Fruit fly (Drosophila melanogaster): ENCODE results near the gene CG32713.

Gene CG32713

dm6 chrX:8447166-8447565, 10.3 kb downstream of the CG32713 start:
- no peak for TF ChIP-seq lz (GFP tag; optimal IDR thresholded peaks at IDR 0.05)
- no peak for TF ChIP-seq dsx (GFP tag; optimal IDR thresholded peaks at IDR 0.05; ENCODE audit: poor library complexity, severe bottlenecking)
- no peak for TF ChIP-seq eg (GFP tag; IDR thresholded peaks at IDR 0.05)
- no peak for TF ChIP-seq Sox102F (GFP tag; optimal IDR thresholded peaks at IDR 0.05)
- no peak for TF ChIP-seq Met (GFP tag; optimal IDR thresholded peaks at IDR 0.05)

dm6 chrX:8444883-8445572, 12.4 kb downstream of the CG32713 start:
- TF ChIP-seq salr (GFP tag; optimal IDR thresholded peaks at IDR 0.05) (no peak), cyc (GFP tag; optimal IDR thresholded peaks at IDR 0.05) (no peak), esn (GFP tag; optimal IDR thresholded peaks at IDR 0.05) (peak; percentile 14), CG34406 (GFP tag; optimal IDR thresholded peaks at IDR 0.05) (no peak), fd59A (GFP tag; optimal IDR thresholded peaks at IDR 0.05) (no peak)

- no peak for TF ChIP-seq Met (GFP tag; optimal IDR thresholded peaks at IDR 0.05)
- TF ChIP-seq Sox15 (GFP tag; optimal IDR thresholded peaks at IDR 0.05): no peak
- TF ChIP-seq Ets96B (tag; optimal IDR thresholded peaks at IDR 0.05): no peak
- no peak for TF ChIP-seq fd59A (GFP tag; optimal IDR thresholded peaks at IDR 0.05)
- TF ChIP-seq CG3032 (tag; optimal IDR thresholded peaks at IDR 0.05): no peak
These were observed 13.2 kb downstream of the CG32713 start for dm6 chrX:8444279-8444678.

dm6 chrX:8442912-8443311, 14.5 kb downstream of the CG32713 start:
- TF ChIP-seq CG8119 (GFP tag; IDR thresholded peaks at IDR 0.05) (no peak), svp (GFP tag) (no peak), Sox102F (GFP tag; optimal IDR thresholded peaks at IDR 0.05) (no peak)

dm6 chrX:8442161-8442560, 15.3 kb downstream of the CG32713 start, which contains the start of gene CG12123:
Gene CG12123 (minus strand): TSS chrX:8442348.
- TF ChIP-seq topi (GFP tag; optimal IDR thresholded peaks at IDR 0.05): no peak
- no peak for TF ChIP-seq fd59A (GFP tag; optimal IDR thresholded peaks at IDR 0.05)
- TF ChIP-seq CG6854 (GFP tag; optimal IDR thresholded peaks at IDR 0.05): no peak
- no peak for TF ChIP-seq Smox (GFP tag; optimal IDR thresholded peaks at IDR 0.05)
- TF ChIP-seq acj6 (GFP tag; optimal IDR thresholded peaks at IDR 0.05): no peak
- no peak for TF ChIP-seq CG4318 (GFP tag; optimal IDR thresholded peaks at IDR 0.05)
- no peak for TF ChIP-seq CG1621 (tag; optimal IDR thresholded peaks at IDR 0.05)
- TF ChIP-seq dac (GFP tag; optimal IDR thresholded peaks at IDR 0.05): no peak
- no peak for TF ChIP-seq Eip78C (GFP tag)

- no peak; the same call in 2 of the 3 replicates for TF ChIP-seq CG8119 (GFP tag; IDR thresholded peaks at IDR 0.05)
- TF ChIP-seq Eip78C (GFP tag): peak; percentile 84
- peak; percentile 54 for TF ChIP-seq CG6854 (GFP tag; optimal IDR thresholded peaks at IDR 0.05)
- no peak for TF ChIP-seq CG3919 (GFP tag; optimal IDR thresholded peaks at IDR 0.05)
- TF ChIP-seq spab (GFP tag; optimal IDR thresholded peaks at IDR 0.05): peak; percentile 9
- no peak for TF ChIP-seq CG8319 (GFP tag; optimal IDR thresholded peaks at IDR 0.05)
- peak; percentile 11 for TF ChIP-seq CG11762 (GFP tag; optimal IDR thresholded peaks at IDR 0.05; ENCODE audit: insufficient read depth)
- TF ChIP-seq CG15336 (GFP tag; IDR thresholded peaks at IDR 0.05): peak; percentile 33; the same call in 1 of the 2 replicates
- TF ChIP-seq lz (GFP tag; optimal IDR thresholded peaks at IDR 0.05): no peak
- TF ChIP-seq eg (GFP tag; IDR thresholded peaks at IDR 0.05): peak; percentile 21; the same call in 1 of the 3 replicates
- peak; percentile 63 for TF ChIP-seq Lpt (GFP tag; optimal IDR thresholded peaks at IDR 0.05)
- peak; percentile 90 for TF ChIP-seq Blimp-1 (GFP tag; optimal IDR thresholded peaks at IDR 0.05)
- peak; percentile 18 for TF ChIP-seq CG6808 (GFP tag; optimal IDR thresholded peaks at IDR 0.05)
- TF ChIP-seq CG6276 (GFP tag; optimal IDR thresholded peaks at IDR 0.05): peak; percentile 47
- peak; percentile 12 for TF ChIP-seq Ets96B (tag; optimal IDR thresholded peaks at IDR 0.05)
- TF ChIP-seq CG9139 (GFP tag; optimal IDR thresholded peaks at IDR 0.05): peak; percentile 35
- peak; percentile 27 for TF ChIP-seq CG16779 (tag; optimal IDR thresholded peaks at IDR 0.05)
- TF ChIP-seq Met (GFP tag; optimal IDR thresholded peaks at IDR 0.05): no peak
- TF ChIP-seq CG32006 (GFP tag; optimal IDR thresholded peaks at IDR 0.05): peak; percentile 22
- no peak for TF ChIP-seq CG11294 (GFP tag; IDR thresholded peaks at IDR 0.05)
- TF ChIP-seq Sox14 (GFP tag; optimal IDR thresholded peaks at IDR 0.05): no peak
- TF ChIP-seq CG1621 (tag; optimal IDR thresholded peaks at IDR 0.05): peak; percentile 44
- TF ChIP-seq fkh (GFP tag; optimal IDR thresholded peaks at IDR 0.05): peak; percentile 33
- TF ChIP-seq Sox102F (GFP tag; optimal IDR thresholded peaks at IDR 0.05): peak; percentile 8
These were observed 19.9 kb downstream of the CG32713 start, which contains the start of gene Miga for dm6 chrX:8437285-8438110. Gene Miga (minus strand): TSS chrX:8437820.
